Worm (Caenorhabditis elegans) whole organism, L4 larva: ENCODE data around the gene F11D5.7.

Experiments used
- lin-29 ChIP-seq: fragments of 200-800 bp; sonication (Bioruptor generic); IDR thresholded peaks from 2 replicates; pipeline ENCODE4 v1.3.6; 2022; ENCODE audit warnings: missing genetic modification reagents, missing genetic modification characterization, missing compliant biosample characterization
- nhr-10 ChIP-seq: fragments of 150-350 bp; optimal IDR thresholded peaks from 2 replicates; lab custom pipeline; 2014; ENCODE audit warnings: missing biosample characterization, missing genetic modification characterization

- no peak for TF ChIP-seq nhr-10 (tag; lab: Kevin White, UChicago)
- TF ChIP-seq lin-29 (GFP tag; lab: Robert Waterston, UW) = no peak
Measured at ce11 chrX:3347904-3348441, 43.8 kb downstream of the F11D5.7 start, which contains the start of gene ZK816.3.
